Worm (Caenorhabditis elegans) whole organism, L3 larva: ENCODE results near the gene pkn-1.
A peak's percentile ranks its signal among the peaks of the same experiment; 100 is the strongest.

Experiments used
- R02D3.7 ChIP-seq: fragments of 150-350 bp; optimal IDR thresholded peaks from 2 replicates; lab custom pipeline; 2014; ENCODE audit warnings: missing biosample characterization, missing genetic modification characterization
- ZK546.5 ChIP-seq: sonication (generic microtip); optimal IDR thresholded peaks from 2 replicates; lab custom pipeline; 2017; ENCODE audit warnings: missing biosample characterization, missing genetic modification characterization
- aly-2 ChIP-seq: fragments of 150-350 bp; optimal IDR thresholded peaks from 2 replicates; lab custom pipeline; 2014; ENCODE audit warnings: missing biosample characterization, missing genetic modification characterization
- ama-1 ChIP-seq: fragments of 150-350 bp; optimal IDR thresholded peaks from 2 replicates; lab custom pipeline; 2018
- ceh-28 ChIP-seq: fragments of 150-350 bp; optimal IDR thresholded peaks from 2 replicates; lab custom pipeline; 2014; ENCODE audit warnings: missing biosample characterization, missing genetic modification reagents, missing genetic modification characterization
- ceh-9 ChIP-seq: sonication (generic microtip); optimal IDR thresholded peaks from 2 replicates; lab custom pipeline; 2018; ENCODE audit warnings: missing biosample characterization, missing genetic modification characterization
- daf-12 ChIP-seq: fragments of 150-350 bp; optimal IDR thresholded peaks from 2 replicates; lab custom pipeline; 2014; ENCODE audit warnings: missing biosample characterization, missing genetic modification reagents, missing genetic modification characterization
- egl-27 ChIP-seq: sonication (generic microtip); optimal IDR thresholded peaks from 4 replicates; lab custom pipeline; 2017; ENCODE audit warnings: missing biosample characterization, missing genetic modification reagents, missing genetic modification characterization
- egl-5 ChIP-seq: fragments of 150-350 bp; optimal IDR thresholded peaks from 2 replicates; lab custom pipeline; 2017; ENCODE audit warnings: missing biosample characterization, missing genetic modification reagents, missing genetic modification characterization, inconsistent platforms
- elt-1 ChIP-seq: fragments of 150-350 bp; optimal IDR thresholded peaks from 2 replicates; lab custom pipeline; 2014; ENCODE audit warnings: missing biosample characterization, missing genetic modification characterization
- elt-2 ChIP-seq: sonication (generic microtip); optimal IDR thresholded peaks from 2 replicates; lab custom pipeline; 2016; ENCODE audit warnings: missing genetic modification reagents, mild to moderate bottlenecking, missing genetic modification characterization, missing compliant biosample characterization
- elt-3 ChIP-seq, 3 experiments: fragments of 150-350 bp in 1 of 3; sonication (generic microtip) in 2 of 3; optimal IDR thresholded peaks; 2 replicates in 2 of 3; 4 replicates in 1 of 3; lab custom pipeline; 2014 to 2017; ENCODE audit warnings: missing biosample characterization in 3 of 3, missing genetic modification characterization in 3 of 3
- eor-1 ChIP-seq, 2 experiments: fragments of 150-350 bp; optimal IDR thresholded peaks; 2 replicates each; lab custom pipeline; 2014 to 2018; ENCODE audit warnings: missing biosample characterization in 2 of 2, missing genetic modification characterization in 2 of 2
- fkh-10 ChIP-seq: sonication (generic microtip); optimal IDR thresholded peaks from 2 replicates; lab custom pipeline; 2017; ENCODE audit warnings: missing biosample characterization, missing genetic modification reagents, missing genetic modification characterization
- fos-1 ChIP-seq: fragments of 150-350 bp; optimal IDR thresholded peaks from 2 replicates; lab custom pipeline; 2014; ENCODE audit warnings: missing biosample characterization, missing genetic modification characterization
- hmg-11 ChIP-seq: sonication (generic microtip); optimal IDR thresholded peaks from 2 replicates; lab custom pipeline; 2016; ENCODE audit warnings: missing genetic modification characterization, missing compliant biosample characterization
- lin-15B ChIP-seq: fragments of 150-350 bp; optimal IDR thresholded peaks from 2 replicates; lab custom pipeline; 2014; ENCODE audit warnings: missing biosample characterization, missing genetic modification characterization
- lin-39 ChIP-seq: fragments of 150-350 bp; optimal IDR thresholded peaks from 2 replicates; lab custom pipeline; 2018; ENCODE audit warnings: missing biosample characterization, missing genetic modification reagents, missing genetic modification characterization
- lsy-12 ChIP-seq: sonication (generic microtip); optimal IDR thresholded peaks from 2 replicates; lab custom pipeline; 2016; ENCODE audit warnings: mild to moderate bottlenecking, missing genetic modification characterization, missing compliant biosample characterization
- mdl-1 ChIP-seq: fragments of 150-350 bp; optimal IDR thresholded peaks from 2 replicates; lab custom pipeline; 2014; ENCODE audit warnings: missing biosample characterization, missing genetic modification characterization
- mml-1 ChIP-seq: fragments of 150-350 bp; sonication (generic microtip); optimal IDR thresholded peaks from 3 replicates; lab custom pipeline; 2014; ENCODE audit warnings: missing biosample characterization, missing genetic modification characterization
- nfya-1 ChIP-seq: sonication (generic microtip); optimal IDR thresholded peaks from 2 replicates; lab custom pipeline; 2017; ENCODE audit warnings: missing genetic modification characterization, mild to moderate bottlenecking, missing compliant biosample characterization, antibody characterized with exemption, moderate library complexity; ENCODE audit not compliant: insufficient read depth
- nhr-11 ChIP-seq: fragments of 150-350 bp; optimal IDR thresholded peaks from 2 replicates; lab custom pipeline; 2014; ENCODE audit warnings: missing biosample characterization, missing genetic modification characterization
- nhr-23 ChIP-seq: fragments of 150-350 bp; optimal IDR thresholded peaks from 2 replicates; lab custom pipeline; 2014; ENCODE audit warnings: missing biosample characterization, missing genetic modification reagents, missing genetic modification characterization
- nhr-237 ChIP-seq: fragments of 150-350 bp; optimal IDR thresholded peaks from 2 replicates; lab custom pipeline; 2014; ENCODE audit warnings: missing biosample characterization, missing genetic modification characterization
- nhr-25 ChIP-seq: sonication (generic microtip); optimal IDR thresholded peaks from 2 replicates; lab custom pipeline; 2017; ENCODE audit warnings: missing biosample characterization, missing genetic modification characterization
- nhr-67 ChIP-seq: fragments of 150-350 bp; optimal IDR thresholded peaks from 2 replicates; lab custom pipeline; 2014; ENCODE audit warnings: missing biosample characterization, missing genetic modification characterization
- nhr-77 ChIP-seq: fragments of 150-350 bp; optimal IDR thresholded peaks from 2 replicates; lab custom pipeline; 2014; ENCODE audit warnings: missing biosample characterization, missing genetic modification characterization
- pqm-1 ChIP-seq: fragments of 150-350 bp; optimal IDR thresholded peaks from 2 replicates; lab custom pipeline; 2017; ENCODE audit warnings: missing biosample characterization, missing genetic modification characterization, inconsistent platforms
- sea-2 ChIP-seq: fragments of 150-350 bp; sonication (generic microtip); optimal IDR thresholded peaks from 4 replicates; lab custom pipeline; 2014; ENCODE audit warnings: missing biosample characterization, missing genetic modification reagents, missing genetic modification characterization
- snpc-4 ChIP-seq: fragments of 150-350 bp; optimal IDR thresholded peaks from 2 replicates; lab custom pipeline; 2014; ENCODE audit warnings: missing biosample characterization, missing genetic modification characterization
- tbx-2 ChIP-seq: sonication (generic microtip); optimal IDR thresholded peaks from 2 replicates; lab custom pipeline; 2016; ENCODE audit warnings: mild to moderate bottlenecking, missing genetic modification characterization, missing compliant biosample characterization
- unc-39 ChIP-seq: sonication (generic microtip); optimal IDR thresholded peaks from 4 replicates; lab custom pipeline; 2017; ENCODE audit warnings: missing biosample characterization, missing genetic modification characterization
- unc-62 ChIP-seq: fragments of 150-350 bp; sonication (generic microtip); optimal IDR thresholded peaks from 4 replicates; lab custom pipeline; 2014; ENCODE audit warnings: missing biosample characterization, missing genetic modification reagents, missing genetic modification characterization
- zag-1 ChIP-seq: fragments of 150-350 bp; optimal IDR thresholded peaks from 2 replicates; lab custom pipeline; 2014; ENCODE audit warnings: missing biosample characterization, missing genetic modification characterization
- ztf-11 ChIP-seq: fragments of 150-350 bp; optimal IDR thresholded peaks from 2 replicates; lab custom pipeline; 2014; ENCODE audit warnings: missing biosample characterization, missing genetic modification characterization

The pkn-1 gene

DNA sequence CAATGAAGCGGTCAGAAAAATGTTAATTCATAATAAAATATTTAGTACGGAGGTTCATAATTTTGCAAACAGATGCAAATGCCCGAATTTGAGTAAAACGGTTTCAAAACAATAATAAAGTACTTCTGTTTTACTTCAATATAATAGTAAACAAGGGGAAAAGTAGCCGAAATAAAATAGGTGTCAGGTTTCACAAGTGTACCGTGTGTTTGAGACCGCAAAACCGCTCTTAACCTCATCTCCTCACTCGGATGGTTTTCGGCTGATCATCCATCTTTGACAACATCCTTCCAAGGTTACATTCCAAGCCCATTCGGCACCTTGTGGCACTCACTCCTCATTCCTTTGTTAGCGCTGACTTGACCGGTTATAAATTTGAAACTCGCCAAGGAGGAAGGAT is 40.4 kb downstream of the pkn-1 start:
- no peak for TF ChIP-seq lin-15B (tag; lab: Kevin White, UChicago)
- TF ChIP-seq elt-1 (tag; lab: Kevin White, UChicago): no peak
- TF ChIP-seq ztf-11 (tag; lab: Kevin White, UChicago): no peak
- no peak for TF ChIP-seq elt-3 (tag; optimal IDR thresholded peaks at IDR 0.05; lab: Kevin White, UChicago)
- no peak for TF ChIP-seq zag-1
- no peak for TF ChIP-seq lsy-12 (tag; lab: Kevin White, UChicago)
- no peak for TF ChIP-seq nhr-25
- no peak for TF ChIP-seq eor-1 (tag; optimal IDR thresholded peaks at IDR 0.05; lab: Kevin White, UChicago)
- no peak for TF ChIP-seq fkh-10
- no peak for TF ChIP-seq nhr-237 (tag; lab: Kevin White, UChicago)
- no peak for TF ChIP-seq nfya-1 (tag; lab: Kevin White, UChicago)
- TF ChIP-seq egl-27 (tag; lab: Kevin White, UChicago): no peak
- TF ChIP-seq fos-1 (tag; lab: Kevin White, UChicago): no peak
- no peak for TF ChIP-seq hmg-11 (tag; lab: Kevin White, UChicago)
- no peak for TF ChIP-seq ama-1
- TF ChIP-seq nhr-67: no peak
- TF ChIP-seq unc-62: no peak
- TF ChIP-seq pqm-1 (tag; lab: Kevin White, UChicago): no peak
- TF ChIP-seq mml-1 (tag; lab: Kevin White, UChicago): no peak
- no peak for TF ChIP-seq egl-5 (tag; lab: Kevin White, UChicago)
- TF ChIP-seq, all 47 proteins: peak for 0

- TF ChIP-seq aly-2 (tag; lab: Kevin White, UChicago) (no peak), nhr-237 (tag; lab: Kevin White, UChicago) (no peak), unc-62 (no peak), lin-39 (no peak), snpc-4 (tag; lab: Kevin White, UChicago) (no peak), tbx-2 (tag; lab: Kevin White, UChicago) (no peak), nhr-67 (no peak), elt-2 (tag; lab: Kevin White, UChicago) (peak; percentile 58), lin-15B (tag; lab: Kevin White, UChicago) (no peak), mdl-1 (no peak), egl-27 (tag; lab: Kevin White, UChicago) (no peak), ceh-28 (tag; lab: Kevin White, UChicago) (no peak), R02D3.7 (tag; lab: Kevin White, UChicago) (no peak), pqm-1 (tag; lab: Kevin White, UChicago) (peak; percentile 33)
- TF ChIP-seq, all 47 proteins: peak for 2
Observed at ce11 chrX:10440781-10441180, 43.7 kb downstream of the pkn-1 start.

DNA sequence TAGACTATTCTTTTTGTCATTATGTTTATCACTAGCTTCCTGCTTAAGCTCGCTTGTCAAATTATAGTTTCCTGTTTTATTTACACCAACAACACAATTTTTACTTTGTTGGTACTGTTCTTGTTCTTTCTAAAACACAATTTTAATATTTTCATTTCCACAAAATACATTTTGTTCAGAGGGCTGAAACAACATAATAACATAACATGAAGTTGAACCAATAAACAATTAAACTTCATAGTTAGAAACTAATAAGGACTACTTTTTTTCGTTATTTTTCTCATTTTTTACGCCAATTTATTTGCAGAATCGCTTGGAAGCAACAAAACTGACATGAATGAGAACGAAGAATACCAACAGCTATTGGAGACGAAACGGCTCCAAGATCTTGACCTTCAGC is 46.8 kb downstream of the pkn-1 start, which contains the start of gene C39B10.3:
Gene C39B10.3, plus strand, starts transcription at position 301 of the 400 bp plus-strand sequence.
- TF ChIP-seq lin-39 (no peak), mml-1 (tag; lab: Kevin White, UChicago) (no peak), nhr-11 (tag; lab: Kevin White, UChicago) (no peak), fos-1 (tag; lab: Kevin White, UChicago) (no peak), nhr-237 (tag; lab: Kevin White, UChicago) (no peak)

DNA sequence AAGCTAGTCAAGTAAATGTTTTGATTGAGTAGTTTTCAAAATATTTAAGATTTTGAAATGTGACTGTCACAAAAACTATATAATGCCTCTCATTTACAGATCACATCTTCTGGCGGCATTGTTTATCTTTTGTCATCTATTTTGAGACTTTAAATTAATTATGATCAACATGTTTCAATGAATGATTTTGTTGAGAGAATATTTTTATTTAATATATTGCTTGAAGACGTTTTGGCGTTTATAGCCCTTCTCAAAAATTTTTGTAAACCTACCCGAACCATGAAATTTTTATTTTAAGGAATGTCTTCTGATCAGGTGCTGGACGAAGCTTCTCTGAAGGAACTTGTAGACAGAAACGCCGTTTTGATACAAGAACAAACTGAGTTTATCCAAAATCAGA is 47.7 kb downstream of the pkn-1 start, which contains the start of gene C39B10.4:
Gene C39B10.4, plus strand, starts transcription at position 301 of the 400 bp plus-strand sequence.
- TF ChIP-seq fos-1 (tag; lab: Kevin White, UChicago) (no peak), elt-3 (tag; optimal IDR thresholded peaks at IDR 0.05; lab: Kevin White, UChicago) (no peak), elt-2 (tag; lab: Kevin White, UChicago) (no peak), egl-5 (tag; lab: Kevin White, UChicago) (no peak), lin-15B (tag; lab: Kevin White, UChicago) (no peak), nhr-23 (tag; lab: Kevin White, UChicago) (no peak), ztf-11 (tag; lab: Kevin White, UChicago) (no peak), tbx-2 (tag; lab: Kevin White, UChicago) (no peak), sea-2 (GFP tag; lab: Kevin White, UChicago) (no peak), unc-39 (tag; lab: Kevin White, UChicago) (no peak), nhr-25 (no peak), nfya-1 (tag; lab: Kevin White, UChicago) (no peak), daf-12 (tag; lab: Kevin White, UChicago) (no peak), nhr-77 (tag; lab: Kevin White, UChicago) (no peak), egl-27 (tag; lab: Kevin White, UChicago) (no peak), ZK546.5 (tag; lab: Kevin White, UChicago) (no peak), unc-62 (no peak), nhr-11 (tag; lab: Kevin White, UChicago) (no peak), ceh-9 (tag; lab: Kevin White, UChicago) (no peak)
